Fruit fly (Drosophila melanogaster): ENCODE measurements around the gene CG6765.

CG6765 gene

dm6 chr3L:8525691-8526421, 13.3 kb downstream of the CG6765 start:
- TF ChIP-seq usp (GFP tag; optimal IDR thresholded peaks at IDR 0.05) = no peak
- TF ChIP-seq EcR (GFP tag; optimal IDR thresholded peaks at IDR 0.05) = no peak
- no peak for TF ChIP-seq psq (optimal IDR thresholded peaks at IDR 0.05)
- TF ChIP-seq CG8478 (optimal IDR thresholded peaks at IDR 0.05) = no peak

dm6 chr3L:8527829-8528228, 15.3 kb downstream of the CG6765 start:
- TF ChIP-seq psq (optimal IDR thresholded peaks at IDR 0.05) (no peak), usp (GFP tag; optimal IDR thresholded peaks at IDR 0.05) (no peak), pan (optimal IDR thresholded peaks at IDR 0.05) (no peak), CG8478 (optimal IDR thresholded peaks at IDR 0.05) (no peak), EcR (GFP tag; optimal IDR thresholded peaks at IDR 0.05) (no peak), Dll (optimal IDR thresholded peaks at IDR 0.05) (no peak)

dm6 chr3L:8528546-8528945, 16.0 kb downstream of the CG6765 start:
- TF ChIP-seq EcR (GFP tag; optimal IDR thresholded peaks at IDR 0.05) (no peak), Dll (optimal IDR thresholded peaks at IDR 0.05) (no peak), usp (GFP tag; optimal IDR thresholded peaks at IDR 0.05) (no peak), CG8478 (optimal IDR thresholded peaks at IDR 0.05) (no peak), psq (optimal IDR thresholded peaks at IDR 0.05) (no peak), pan (optimal IDR thresholded peaks at IDR 0.05) (no peak)

- TF ChIP-seq EcR (GFP tag; optimal IDR thresholded peaks at IDR 0.05) = no peak
- no peak for TF ChIP-seq Dll (optimal IDR thresholded peaks at IDR 0.05)
- no peak for TF ChIP-seq psq (optimal IDR thresholded peaks at IDR 0.05)
- no peak for TF ChIP-seq pan (optimal IDR thresholded peaks at IDR 0.05)
- no peak for TF ChIP-seq usp (GFP tag; optimal IDR thresholded peaks at IDR 0.05)
- no peak for TF ChIP-seq CG8478 (optimal IDR thresholded peaks at IDR 0.05)
Measured at dm6 chr3L:8529701-8530100, 17.1 kb downstream of the CG6765 start.

dm6 chr3L:8534386-8535306, 22.1 kb downstream of the CG6765 start, which contains the start of gene ergic53:
Gene ergic53 (plus strand): TSS chr3L:8534977.
- TF ChIP-seq EcR (GFP tag; optimal IDR thresholded peaks at IDR 0.05) (no peak), pan (optimal IDR thresholded peaks at IDR 0.05) (no peak), Dll (optimal IDR thresholded peaks at IDR 0.05) (no peak), CG8478 (optimal IDR thresholded peaks at IDR 0.05) (no peak), usp (GFP tag; optimal IDR thresholded peaks at IDR 0.05) (no peak), psq (optimal IDR thresholded peaks at IDR 0.05) (no peak)

dm6 chr3L:8536387-8536786, 23.8 kb downstream of the CG6765 start:
- TF ChIP-seq psq (optimal IDR thresholded peaks at IDR 0.05) (no peak), CG8478 (optimal IDR thresholded peaks at IDR 0.05) (no peak), Dll (optimal IDR thresholded peaks at IDR 0.05) (no peak), pan (optimal IDR thresholded peaks at IDR 0.05) (no peak), usp (GFP tag; optimal IDR thresholded peaks at IDR 0.05) (no peak), EcR (GFP tag; optimal IDR thresholded peaks at IDR 0.05) (no peak)

dm6 chr3L:8538355-8538754, 25.8 kb downstream of the CG6765 start:
- TF ChIP-seq CG8478 (optimal IDR thresholded peaks at IDR 0.05) = no peak
- no peak for TF ChIP-seq pan (optimal IDR thresholded peaks at IDR 0.05)
- TF ChIP-seq usp (GFP tag; optimal IDR thresholded peaks at IDR 0.05) = no peak
- TF ChIP-seq Dll (optimal IDR thresholded peaks at IDR 0.05) = no peak
- no peak for TF ChIP-seq EcR (GFP tag; optimal IDR thresholded peaks at IDR 0.05)
- no peak for TF ChIP-seq psq (optimal IDR thresholded peaks at IDR 0.05)

- TF ChIP-seq pan (optimal IDR thresholded peaks at IDR 0.05) (no peak), CG8478 (optimal IDR thresholded peaks at IDR 0.05) (no peak), psq (optimal IDR thresholded peaks at IDR 0.05) (no peak), EcR (GFP tag; optimal IDR thresholded peaks at IDR 0.05) (no peak), Dll (optimal IDR thresholded peaks at IDR 0.05) (no peak), usp (GFP tag; optimal IDR thresholded peaks at IDR 0.05) (no peak)
Measured at dm6 chr3L:8540509-8540908, 27.9 kb downstream of the CG6765 start.

dm6 chr3L:8541669-8542068, 29.1 kb downstream of the CG6765 start:
- TF ChIP-seq EcR (GFP tag; optimal IDR thresholded peaks at IDR 0.05) (no peak), pan (optimal IDR thresholded peaks at IDR 0.05) (no peak), Dll (optimal IDR thresholded peaks at IDR 0.05) (no peak)

dm6 chr3L:8542213-8542612, 29.6 kb downstream of the CG6765 start:
- no peak for TF ChIP-seq CG8478 (optimal IDR thresholded peaks at IDR 0.05)
- TF ChIP-seq EcR (GFP tag; optimal IDR thresholded peaks at IDR 0.05) = no peak
- no peak for TF ChIP-seq psq (optimal IDR thresholded peaks at IDR 0.05)
- no peak for TF ChIP-seq Dll (optimal IDR thresholded peaks at IDR 0.05)
- no peak for TF ChIP-seq usp (GFP tag; optimal IDR thresholded peaks at IDR 0.05)
- no peak for TF ChIP-seq pan (optimal IDR thresholded peaks at IDR 0.05)

- TF ChIP-seq usp (GFP tag; optimal IDR thresholded peaks at IDR 0.05) = no peak
- no peak for TF ChIP-seq CG8478 (optimal IDR thresholded peaks at IDR 0.05)
- TF ChIP-seq EcR (GFP tag; optimal IDR thresholded peaks at IDR 0.05) = no peak
- TF ChIP-seq pan (optimal IDR thresholded peaks at IDR 0.05) = no peak
- no peak for TF ChIP-seq Dll (optimal IDR thresholded peaks at IDR 0.05)
- no peak for TF ChIP-seq psq (optimal IDR thresholded peaks at IDR 0.05)
Measured at dm6 chr3L:8543866-8544265, 31.3 kb downstream of the CG6765 start.

dm6 chr3L:8544710-8545109, 32.1 kb downstream of the CG6765 start, which contains the start of gene rhea:
Gene rhea (plus strand): TSS chr3L:8545001.
- TF ChIP-seq psq (optimal IDR thresholded peaks at IDR 0.05) = no peak
- TF ChIP-seq pan (optimal IDR thresholded peaks at IDR 0.05) = no peak
